Worm (Caenorhabditis elegans): Measurements from ENCODE around the gene H04M03.11.

DNA sequence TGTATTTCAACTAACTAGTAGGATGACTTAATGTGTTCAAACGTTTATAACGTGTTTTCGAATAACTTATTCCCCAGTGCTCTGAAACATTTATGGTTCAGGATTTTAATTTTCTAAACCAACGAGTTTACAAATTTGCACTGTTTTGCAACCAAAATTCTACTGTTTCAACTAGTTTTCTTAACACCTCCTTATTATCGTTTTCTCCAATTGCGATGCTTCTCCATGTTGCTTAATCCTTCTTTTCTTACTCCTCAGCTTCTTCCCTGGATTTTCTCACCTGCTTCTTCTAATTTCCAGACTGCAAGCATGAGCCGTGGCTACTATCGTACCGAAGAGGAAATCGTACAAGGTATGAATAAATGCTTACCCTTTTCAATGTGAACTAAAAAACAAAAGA is 45.9 kb upstream of the H04M03.11 start, which contains the start of gene lin-33:
- TF ChIP-seq ztf-29 (GFP tag; IDR thresholded peaks at IDR 0.05), result no peak
- no peak for TF ChIP-seq ztf-23 (GFP tag; IDR thresholded peaks at IDR 0.05)
- TF ChIP-seq ref-1 (GFP tag; conservative IDR thresholded peaks at IDR 0.05), result no peak
- no peak for TF ChIP-seq cog-1 (tag; optimal IDR thresholded peaks at IDR 0.05)
- no peak for TF ChIP-seq med-1 (GFP tag; optimal IDR thresholded peaks at IDR 0.05; ENCODE audit: insufficient read depth)
- TF ChIP-seq tab-1 (GFP tag; IDR thresholded peaks at IDR 0.05), result no peak
- TF ChIP-seq flt-1 (GFP tag; IDR thresholded peaks at IDR 0.05), result no peak
- TF ChIP-seq T22C8.4 (GFP tag; IDR thresholded peaks at IDR 0.05), result no peak
- no peak for TF ChIP-seq klf-2 (GFP tag; conservative IDR thresholded peaks at IDR 0.05)
